Fruit fly (Drosophila melanogaster): Measurements from ENCODE around the gene mira.

mira gene

DNA sequence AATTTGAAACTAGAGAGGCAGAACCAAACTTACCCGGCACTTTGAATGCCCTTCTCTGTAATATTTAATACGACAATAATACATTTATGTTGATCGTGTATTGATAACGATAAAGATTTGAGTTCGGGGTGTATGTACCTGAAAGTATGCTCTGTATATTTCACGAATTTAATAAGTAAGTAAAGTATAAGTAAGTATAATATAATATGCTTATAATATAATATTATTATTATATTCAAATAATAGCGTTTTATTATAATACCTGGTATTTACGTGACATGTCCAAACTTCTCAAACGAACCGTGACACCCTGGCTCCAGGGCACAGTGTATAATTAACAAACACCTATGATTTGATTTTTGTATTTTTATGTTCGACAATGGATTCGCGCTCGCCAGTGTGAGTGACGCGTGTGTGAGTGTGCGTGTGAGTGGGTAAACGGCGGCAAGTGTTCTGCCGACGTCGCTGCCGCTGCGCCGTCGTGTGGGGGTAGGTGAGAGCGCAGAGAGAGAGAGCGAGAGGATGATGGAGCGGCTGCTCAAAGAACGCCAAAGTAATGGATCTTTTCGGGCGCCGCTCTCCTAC lies 45.2 kb downstream of the mira start (continued):
- TF ChIP-seq CG2129 (GFP tag; IDR thresholded peaks at IDR 0.05; ENCODE audit: partially characterized antibody) (no peak), CG15011 (GFP tag; optimal IDR thresholded peaks at IDR 0.05) (peak; percentile 65), slbo (GFP tag; IDR thresholded peaks at IDR 0.05) (peak; percentile 78), pita (GFP tag; optimal IDR thresholded peaks at IDR 0.05) (no peak), CG16813 (GFP tag; IDR thresholded peaks at IDR 0.05; ENCODE audit: partially characterized antibody) (no peak), Mad (GFP tag; optimal IDR thresholded peaks at IDR 0.05) (no peak), Scr (GFP tag; IDR thresholded peaks at IDR 0.05; ENCODE audit: partially characterized antibody) (no peak), gcm (GFP tag; optimal IDR thresholded peaks at IDR 0.05) (peak; percentile 45), stwl (tag; optimal IDR thresholded peaks at IDR 0.05) (no peak), CG10462 (GFP tag; optimal IDR thresholded peaks at IDR 0.05) (no peak), chinmo (GFP tag; IDR thresholded peaks at IDR 0.05; ENCODE audit: partially characterized antibody) (peak; percentile 69; the same call in 3 of the 4 replicates), ro (GFP tag; IDR thresholded peaks at IDR 0.05) (no peak), CG9437 (GFP tag; optimal IDR thresholded peaks at IDR 0.05) (peak; percentile 62), CG12769 (tag; optimal IDR thresholded peaks at IDR 0.05) (peak; percentile 32), HHEX (GFP tag; optimal IDR thresholded peaks at IDR 0.05) (peak; percentile 83), Hmx (GFP tag; optimal IDR thresholded peaks at IDR 0.05) (no peak), Hr39 (optimal IDR thresholded peaks at IDR 0.05) (no peak), Doc2 (GFP tag; IDR thresholded peaks at IDR 0.05) (no peak), stc (GFP tag; IDR thresholded peaks at IDR 0.05) (no peak), CG10654 (GFP tag; optimal IDR thresholded peaks at IDR 0.05) (peak; percentile 70), Atf3 (GFP tag; optimal IDR thresholded peaks at IDR 0.05) (no peak), Bdp1 (GFP tag; optimal IDR thresholded peaks at IDR 0.05) (no peak), CG10147 (GFP tag; optimal IDR thresholded peaks at IDR 0.05) (peak; percentile 94), CG9817 (tag; optimal IDR thresholded peaks at IDR 0.05) (peak; percentile 73), jigr1 (GFP tag; IDR thresholded peaks at IDR 0.05) (no peak), CG18011 (GFP tag; optimal IDR thresholded peaks at IDR 0.05) (peak; percentile 6), H2.0 (GFP tag; IDR thresholded peaks at IDR 0.05) (no peak; the same call in 1 of the 2 replicates), dpn (GFP tag; optimal IDR thresholded peaks at IDR 0.05) (peak; percentile 30 to 40), usp (GFP tag; optimal IDR thresholded peaks at IDR 0.05) (no peak), CG6689 (GFP tag; IDR thresholded peaks at IDR 0.05) (0 out of 2 replicates have a peak, but pooled peaks have one; percentile 54), crp (GFP tag; optimal IDR thresholded peaks at IDR 0.05) (no peak), CG17385 (GFP tag; optimal IDR thresholded peaks at IDR 0.05) (peak; percentile 64), pum (GFP tag; optimal IDR thresholded peaks at IDR 0.05) (peak; percentile 13), CG12219 (GFP tag; optimal IDR thresholded peaks at IDR 0.05) (peak; percentile 46), CG12744 (GFP tag; optimal IDR thresholded peaks at IDR 0.05) (no peak), Fer1 (GFP tag; optimal IDR thresholded peaks at IDR 0.05) (peak; percentile 88), kay (GFP tag; optimal IDR thresholded peaks at IDR 0.05) (peak; percentile 13), CG11695 (GFP tag; IDR thresholded peaks at IDR 0.05) (peak; percentile 76), wor (GFP tag; IDR thresholded peaks at IDR 0.05) (peak; percentile 11; the same call in 1 of the 2 replicates), gfzf (GFP tag; optimal IDR thresholded peaks at IDR 0.05) (no peak), sob (GFP tag; IDR thresholded peaks at IDR 0.05) (peak; percentile 58; the same call in 1 of the 2 replicates), CG7963 (GFP tag; IDR thresholded peaks at IDR 0.05; ENCODE audit: partially characterized antibody) (no peak)
